Fruit fly (Drosophila melanogaster): ENCODE measurements around the gene CSN8.

DNA sequence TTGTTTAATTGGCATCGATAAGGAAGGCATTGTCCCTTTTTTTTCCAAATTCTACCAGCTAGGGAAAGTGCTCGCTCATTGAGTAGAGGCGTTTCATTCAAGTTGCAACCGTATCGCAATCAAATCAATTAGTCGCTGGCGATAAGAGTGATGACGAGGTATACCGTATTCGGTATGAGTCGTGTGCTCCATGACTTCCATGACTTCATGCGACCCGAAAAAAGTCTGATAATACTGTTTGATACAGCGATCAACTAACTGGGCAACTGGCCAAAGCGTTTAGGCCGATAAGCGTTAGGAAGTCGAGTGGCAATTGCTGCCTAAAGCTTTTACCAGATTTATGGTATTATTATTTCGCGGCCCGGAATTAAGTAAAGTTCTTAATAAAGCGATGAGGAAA, 20.1 kb upstream of the CSN8 start:
- TF ChIP-seq p53 (GFP tag; optimal IDR thresholded peaks at IDR 0.05), result no peak
- no peak for TF ChIP-seq ap (GFP tag; IDR thresholded peaks at IDR 0.05)
- no peak for TF ChIP-seq Kr (GFP tag; optimal IDR thresholded peaks at IDR 0.05)
- no peak for TF ChIP-seq CG30403 (GFP tag; optimal IDR thresholded peaks at IDR 0.05)
- TF ChIP-seq scrt (GFP tag; optimal IDR thresholded peaks at IDR 0.05), result no peak
- no peak for TF ChIP-seq Hr39 (optimal IDR thresholded peaks at IDR 0.05)
- TF ChIP-seq Mad (GFP tag; optimal IDR thresholded peaks at IDR 0.05), result no peak
- no peak for TF ChIP-seq CG12769 (tag; optimal IDR thresholded peaks at IDR 0.05)
- TF ChIP-seq cwo (GFP tag; optimal IDR thresholded peaks at IDR 0.05), result no peak

All from whole organism, embryonic.